Fruit fly (Drosophila melanogaster) whole organism, adult: Measurements from ENCODE around the gene Tps1.

ENCODE experiments used
- CG11617 ChIP-seq: fragments of 200-800 bp; sonication (Bioruptor generic); optimal IDR thresholded peaks from 2 replicates; lab custom pipeline; 2017; ENCODE audit warnings: mild to moderate bottlenecking, missing biosample characterization, missing genetic modification reagents, missing genetic modification characterization
- CG12768 ChIP-seq: fragments of 200-800 bp; sonication (Bioruptor generic); optimal IDR thresholded peaks from 2 replicates; lab custom pipeline; 2017; ENCODE audit warnings: missing biosample characterization, missing genetic modification characterization, mild to moderate bottlenecking, moderate library complexity, missing genetic modification reagents
- CG14711 ChIP-seq: fragments of 200-800 bp; sonication (Bioruptor generic); optimal IDR thresholded peaks from 2 replicates; lab custom pipeline; 2018; ENCODE audit warnings: missing biosample characterization, mild to moderate bottlenecking, missing genetic modification characterization, moderate library complexity
- CG1620 ChIP-seq: fragments of 200-800 bp; sonication (Bioruptor generic); optimal IDR thresholded peaks from 2 replicates; lab custom pipeline; 2016; ENCODE audit warnings: missing biosample characterization, missing genetic modification characterization
- CG33017 ChIP-seq: fragments of 200-800 bp; sonication (Bioruptor generic); optimal IDR thresholded peaks from 2 replicates; lab custom pipeline; 2018; ENCODE audit warnings: missing biosample characterization, mild to moderate bottlenecking, missing genetic modification characterization, moderate library complexity
- CG5204 ChIP-seq: fragments of 200-800 bp; sonication (Bioruptor generic); optimal IDR thresholded peaks from 2 replicates; lab custom pipeline; 2016; ENCODE audit warnings: missing biosample characterization, missing genetic modification characterization
- CG7045 ChIP-seq: fragments of 200-800 bp; sonication (Bioruptor generic); optimal IDR thresholded peaks from 2 replicates; lab custom pipeline; 2017; ENCODE audit warnings: missing biosample characterization, mild to moderate bottlenecking, missing genetic modification characterization
- Clk ChIP-seq: fragments of 200-800 bp; sonication (Bioruptor generic); optimal IDR thresholded peaks from 2 replicates; lab custom pipeline; 2017; ENCODE audit warnings: missing biosample characterization, missing genetic modification characterization
- Hr96 ChIP-seq: fragments of 200-800 bp; sonication (Bioruptor generic); optimal IDR thresholded peaks from 2 replicates; lab custom pipeline; 2016; ENCODE audit warnings: missing biosample characterization, missing genetic modification characterization
- Mnt ChIP-seq: fragments of 200-800 bp; sonication (Bioruptor generic); optimal IDR thresholded peaks from 2 replicates; lab custom pipeline; 2016; ENCODE audit warnings: missing biosample characterization, mild to moderate bottlenecking, missing genetic modification characterization
- bab1 ChIP-seq: fragments of 200-800 bp; sonication (Bioruptor generic); optimal IDR thresholded peaks from 3 replicates; lab custom pipeline; 2019; ENCODE audit warnings: missing biosample characterization, mild to moderate bottlenecking, missing genetic modification characterization, moderate library complexity
- cic ChIP-seq: fragments of 200-800 bp; sonication (Bioruptor generic); optimal IDR thresholded peaks from 2 replicates; lab custom pipeline; 2017; ENCODE audit warnings: missing biosample characterization, mild to moderate bottlenecking, missing genetic modification characterization, moderate library complexity
- cnc ChIP-seq, 2 experiments: fragments of >200 bp; optimal IDR thresholded peaks; 2 replicates each; lab custom pipeline; 2017
- kay ChIP-seq: fragments of 200-800 bp; sonication (Bioruptor generic); peaks from one replicate; lab custom pipeline; 2016; ENCODE audit warnings: missing biosample characterization, missing genetic modification characterization, borderline replicate concordance
- ovo ChIP-seq: fragments of 200-800 bp; sonication (Bioruptor generic); optimal IDR thresholded peaks from 2 replicates; lab custom pipeline; 2016; ENCODE audit warnings: missing biosample characterization, missing genetic modification characterization
- pad ChIP-seq: fragments of 200-800 bp; sonication (Bioruptor generic); optimal IDR thresholded peaks from 3 replicates; lab custom pipeline; 2017; ENCODE audit warnings: missing biosample characterization, missing genetic modification characterization, mild to moderate bottlenecking, moderate library complexity, missing genetic modification reagents
- tj ChIP-seq: fragments of 200-800 bp; sonication (Bioruptor generic); optimal IDR thresholded peaks from 3 replicates; lab custom pipeline; 2017; ENCODE audit warnings: missing biosample characterization, mild to moderate bottlenecking, missing genetic modification characterization, moderate library complexity

Tps1 gene

dm6 chr2L:4370592-4370991, 17.5 kb upstream of the Tps1 start:
- TF ChIP-seq CG5204 (GFP tag; lab: Kevin White, UChicago) (no peak), CG12768 (GFP tag; lab: Kevin White, UChicago) (no peak), CG11617 (GFP tag; lab: Kevin White, UChicago) (no peak)

dm6 chr2L:4371516-4372136, 16.5 kb upstream of the Tps1 start:
- TF ChIP-seq Mnt (GFP tag; lab: Kevin White, UChicago) (no peak), tj (peak; percentile 55), ovo (no peak), CG12768 (GFP tag; lab: Kevin White, UChicago) (no peak), CG7045 (GFP tag; lab: Kevin White, UChicago) (no peak), CG5204 (GFP tag; lab: Kevin White, UChicago) (no peak), pad (GFP tag; lab: Kevin White, UChicago) (peak; percentile 93), cic (GFP tag; lab: Kevin White, UChicago) (no peak), kay (GFP tag; lab: Kevin White, UChicago) (no peak), bab1 (peak; percentile 33), cnc (optimal IDR thresholded peaks at IDR 0.05; lab: Kevin White, UChicago) (no peak)

- TF ChIP-seq Mnt (GFP tag; lab: Kevin White, UChicago), result no peak
- TF ChIP-seq CG14711, result no peak
- TF ChIP-seq kay (GFP tag; lab: Kevin White, UChicago), result no peak
- TF ChIP-seq pad (GFP tag; lab: Kevin White, UChicago), result no peak
- TF ChIP-seq CG12768 (GFP tag; lab: Kevin White, UChicago), result no peak
- no peak for TF ChIP-seq bab1
- no peak for TF ChIP-seq CG33017 (tag; lab: Kevin White, UChicago)
- TF ChIP-seq Hr96, result no peak
- no peak for TF ChIP-seq CG7045 (GFP tag; lab: Kevin White, UChicago)
- no peak for TF ChIP-seq cic (GFP tag; lab: Kevin White, UChicago)
- no peak for TF ChIP-seq CG11617 (GFP tag; lab: Kevin White, UChicago)
- TF ChIP-seq CG5204 (GFP tag; lab: Kevin White, UChicago), result no peak
- TF ChIP-seq Clk (GFP tag; lab: Kevin White, UChicago), result no peak
- TF ChIP-seq tj, result no peak
- TF ChIP-seq cnc (optimal IDR thresholded peaks at IDR 0.05; lab: Kevin White, UChicago), result no peak
Observed at dm6 chr2L:4372802-4373570, 15.1 kb upstream of the Tps1 start.

dm6 chr2L:4375035-4376009, 12.8 kb upstream of the Tps1 start:
- peak; percentile 98 for TF ChIP-seq tj
- TF ChIP-seq CG11617 (GFP tag; lab: Kevin White, UChicago), result no peak

- TF ChIP-seq Clk (GFP tag; lab: Kevin White, UChicago), result no peak
- TF ChIP-seq pad (GFP tag; lab: Kevin White, UChicago), result no peak
Observed at dm6 chr2L:4377747-4378146, 10.4 kb upstream of the Tps1 start.

- TF ChIP-seq cnc (optimal IDR thresholded peaks at IDR 0.05; lab: Kevin White, UChicago), result no peak
- TF ChIP-seq CG12768 (GFP tag; lab: Kevin White, UChicago), result no peak
- TF ChIP-seq CG14711, result no peak
- TF ChIP-seq kay (GFP tag; lab: Kevin White, UChicago), result no peak
- no peak for TF ChIP-seq CG1620 (GFP tag; lab: Kevin White, UChicago)
- TF ChIP-seq CG33017 (tag; lab: Kevin White, UChicago), result no peak
- TF ChIP-seq cic (GFP tag; lab: Kevin White, UChicago), result no peak
Observed at dm6 chr2L:4378380-4378779, 9.7 kb upstream of the Tps1 start.

- TF ChIP-seq pad (GFP tag; lab: Kevin White, UChicago) (no peak), CG14711 (peak; percentile 98)
Observed at dm6 chr2L:4382522-4382921, 5.6 kb upstream of the Tps1 start, which contains the start of gene CG17612. TSS of gene CG17612 (minus strand) at chr2L:4382735.
